Fruit fly (Drosophila melanogaster) Kc167 (cell line): ENCODE data around the gene boi.

Experiments used
- Myc ChIP-seq: fragments of >200 bp; optimal IDR thresholded peaks from 2 replicates; lab custom pipeline; 2017; ENCODE audit warnings: missing external identifiers
- Sin3A ChIP-seq: fragments of >200 bp; optimal IDR thresholded peaks from 2 replicates; lab custom pipeline; 2018; ENCODE audit warnings: missing external identifiers
- h ChIP-seq: fragments of >200 bp; optimal IDR thresholded peaks from 3 replicates; lab custom pipeline; 2018; ENCODE audit warnings: missing external identifiers
- insv ChIP-seq: fragments of >200 bp; optimal IDR thresholded peaks from 3 replicates; lab custom pipeline; 2018; ENCODE audit warnings: missing external identifiers
- ttk ChIP-seq: sonication (Bioruptor generic); optimal IDR thresholded peaks from 2 replicates; lab custom pipeline; 2017; ENCODE audit warnings: missing external identifiers

dm6 chrX:2518361-2518760 lies 48.5 kb upstream of the boi start:
- no peak for TF ChIP-seq Sin3A
- TF ChIP-seq Myc (lab: Kevin White, UChicago): no peak
- no peak for TF ChIP-seq insv (lab: Kevin White, UChicago)
- TF ChIP-seq h (lab: Kevin White, UChicago): no peak
- TF ChIP-seq ttk (lab: Kevin White, UChicago): no peak
